Worm (Caenorhabditis elegans) whole organism, L1 larva: ENCODE measurements around the gene clc-17.

Source experiments
- blmp-1 ChIP-seq: fragments of 150-350 bp; optimal IDR thresholded peaks from 2 replicates; lab custom pipeline; 2014; ENCODE audit warnings: missing biosample characterization, missing genetic modification characterization
- efl-3 ChIP-seq: fragments of 200-800 bp; sonication (Bioruptor generic); optimal IDR thresholded peaks from 2 replicates; lab custom pipeline; 2018; ENCODE audit warnings: mild to moderate bottlenecking, missing genetic modification characterization, missing compliant biosample characterization
- nhr-237 ChIP-seq: fragments of 150-350 bp; optimal IDR thresholded peaks from 2 replicates; lab custom pipeline; 2014; ENCODE audit warnings: missing biosample characterization, missing genetic modification characterization
- nhr-90 ChIP-seq: sonication (generic microtip); optimal IDR thresholded peaks from 2 replicates; lab custom pipeline; 2016; ENCODE audit warnings: mild to moderate bottlenecking, missing genetic modification characterization, missing compliant biosample characterization; ENCODE audit not compliant: poor library complexity
- skn-1 ChIP-seq: fragments of 150-350 bp; optimal IDR thresholded peaks from 2 replicates; lab custom pipeline; 2014; ENCODE audit warnings: missing biosample characterization, missing genetic modification characterization

DNA sequence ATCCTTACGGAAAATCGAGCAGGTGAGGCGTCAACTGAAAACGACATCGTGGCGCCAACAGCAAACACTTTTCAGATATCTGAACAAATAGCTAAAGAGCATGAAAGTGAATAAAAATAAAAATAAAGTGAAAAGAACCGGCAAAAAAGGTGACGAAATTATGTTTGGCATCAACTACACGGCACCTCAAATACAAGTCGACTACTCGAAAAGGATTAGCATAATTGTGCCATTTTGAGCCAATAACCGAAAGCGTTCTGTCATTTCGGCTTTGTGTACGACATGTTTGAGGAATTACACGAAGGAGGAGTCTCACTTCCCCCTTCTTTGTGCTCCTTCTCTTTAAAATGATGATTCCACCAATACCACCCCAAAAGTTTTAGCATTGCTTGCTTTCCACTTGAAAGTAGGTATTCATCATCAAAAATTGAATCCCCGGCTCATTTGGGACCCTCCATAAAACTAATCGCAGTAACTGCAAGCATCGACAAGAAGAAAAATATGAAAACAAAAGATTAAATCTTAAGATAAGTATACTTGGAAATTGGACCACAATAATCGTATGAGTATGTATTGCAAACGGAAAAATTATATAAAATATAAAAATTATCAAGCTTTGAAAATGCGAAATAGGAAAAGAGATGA, 27.7 kb downstream of the clc-17 start:
- TF ChIP-seq nhr-237 (tag; lab: Kevin White, UChicago): no peak
- TF ChIP-seq skn-1: no peak
- no peak for TF ChIP-seq efl-3 (GFP tag; lab: Kevin White, UChicago)
- TF ChIP-seq blmp-1 (tag; lab: Kevin White, UChicago): no peak
- TF ChIP-seq nhr-90 (tag; lab: Kevin White, UChicago): no peak
